Worm (Caenorhabditis elegans): ENCODE measurements around the gene F14H8.2.
A peak's percentile ranks its signal among the peaks of the same experiment; 100 is the strongest.

The F14H8.2 gene

ce11 chrV:15002184-15002690 lies 17.9 kb downstream of the F14H8.2 start, which contains the start of the genes fib-1 and mut-15 (continued):
- peak; percentile 85 for TF ChIP-seq irx-1 (tag; optimal IDR thresholded peaks at IDR 0.05)

ce11 chrV:15001536-15001935 lies 18.6 kb downstream of the F14H8.2 start:
- TF ChIP-seq hlh-17 (GFP tag; optimal IDR thresholded peaks at IDR 0.05; ENCODE audit: borderline replicate concordance) (no peak), vab-15 (tag; optimal IDR thresholded peaks at IDR 0.05) (no peak), lin-14 (GFP tag; optimal IDR thresholded peaks at IDR 0.05) (no peak), rnt-1 (tag; optimal IDR thresholded peaks at IDR 0.05) (no peak), snu-23 (GFP tag; optimal IDR thresholded peaks at IDR 0.05) (no peak), ets-5 (GFP tag; IDR thresholded peaks at IDR 0.05) (no peak), nhr-71 (tag; optimal IDR thresholded peaks at IDR 0.05) (no peak), mdl-1 (tag; optimal IDR thresholded peaks at IDR 0.05) (no peak), lin-39 (tag; optimal IDR thresholded peaks at IDR 0.05) (no peak), ama-1 (optimal IDR thresholded peaks at IDR 0.05) (no peak), lir-3 (tag; optimal IDR thresholded peaks at IDR 0.05; ENCODE audit: poor library complexity) (no peak), efl-1 (optimal IDR thresholded peaks at IDR 0.05) (no peak), efl-1 (GFP tag; optimal IDR thresholded peaks at IDR 0.05 in 1 of 2) (no peak), blmp-1 (tag; optimal IDR thresholded peaks at IDR 0.05) (no peak), mep-1 (tag; optimal IDR thresholded peaks at IDR 0.05) (no peak)

- TF ChIP-seq rnt-1 (tag; optimal IDR thresholded peaks at IDR 0.05) (no peak), jun-1 (tag; optimal IDR thresholded peaks at IDR 0.05) (no peak)
These were observed 19.9 kb downstream of the F14H8.2 start, which contains the start of gene rps-16 for ce11 chrV:15000055-15000704. rps-16 (minus strand) TSS chrV:15000541.

- TF ChIP-seq efl-1 (optimal IDR thresholded peaks at IDR 0.05) (no peak), efl-1 (GFP tag; optimal IDR thresholded peaks at IDR 0.05 in 1 of 2) (peak in 1 of 2 experiments; percentile 65), nhr-237 (tag; optimal IDR thresholded peaks at IDR 0.05) (no peak)
These were observed 20.6 kb downstream of the F14H8.2 start, which contains the start of gene T01C3.11 for ce11 chrV:14999485-15000023. T01C3.11 (plus strand) TSS chrV:14999535.

ce11 chrV:14996236-14996635 lies 23.9 kb downstream of the F14H8.2 start, which contains the start of gene irld-14:
irld-14 (plus strand) TSS chrV:14996536.
- TF ChIP-seq nhr-237 (tag; optimal IDR thresholded peaks at IDR 0.05) (no peak), unc-62 (GFP tag; optimal IDR thresholded peaks at IDR 0.05) (no peak), zag-1 (tag; optimal IDR thresholded peaks at IDR 0.05) (no peak), mep-1 (tag; optimal IDR thresholded peaks at IDR 0.05) (no peak), unc-30 (tag; optimal IDR thresholded peaks at IDR 0.05) (no peak)

ce11 chrV:14993620-14994019 lies 26.5 kb downstream of the F14H8.2 start, which contains the start of gene fil-1:
fil-1 (plus strand) TSS chrV:14993838.
- no peak for TF ChIP-seq nhr-11 (tag; optimal IDR thresholded peaks at IDR 0.05)
- TF ChIP-seq elt-2 (tag; optimal IDR thresholded peaks at IDR 0.05) = peak; percentile 68
- TF ChIP-seq fkh-4 (tag; optimal IDR thresholded peaks at IDR 0.05; ENCODE audit: borderline replicate concordance) = no peak
- no peak for TF ChIP-seq mep-1 (tag; optimal IDR thresholded peaks at IDR 0.05)
- no peak for TF ChIP-seq hlh-4 (tag; optimal IDR thresholded peaks at IDR 0.05)
- TF ChIP-seq pag-3 (tag; optimal IDR thresholded peaks at IDR 0.05; ENCODE audit: borderline replicate concordance, insufficient read depth) = no peak
- peak in 1 of 2 experiments; percentile 17 for TF ChIP-seq lin-35 (GFP tag; optimal IDR thresholded peaks at IDR 0.05)
- peak; percentile 30 for TF ChIP-seq nhr-20 (tag; optimal IDR thresholded peaks at IDR 0.05)
- TF ChIP-seq ets-5 (GFP tag; IDR thresholded peaks at IDR 0.05) = no peak
- TF ChIP-seq F16B12.6 (tag; optimal IDR thresholded peaks at IDR 0.05) = no peak
- TF ChIP-seq ama-1 (optimal IDR thresholded peaks at IDR 0.05) = no peak
- TF ChIP-seq isw-1 (GFP tag; IDR thresholded peaks at IDR 0.05) = no peak
- no peak for TF ChIP-seq unc-62 (GFP tag; optimal IDR thresholded peaks at IDR 0.05)
- no peak for TF ChIP-seq unc-98 (GFP tag; IDR thresholded peaks at IDR 0.05)
- no peak for TF ChIP-seq hlh-17 (GFP tag; optimal IDR thresholded peaks at IDR 0.05; ENCODE audit: borderline replicate concordance)
